Worm (Caenorhabditis elegans): ENCODE measurements around the gene T01H3.5.
A peak's percentile ranks its signal among the peaks of the same experiment; 100 is the strongest.

ce11 chrII:7857485-7858010 is 21.9 kb upstream of the T01H3.5 start, which contains the start of the genes cec-3 and T09A5.15:
- TF ChIP-seq ztf-11 (tag; optimal IDR thresholded peaks at IDR 0.05) (no peak), ces-1 (GFP tag; optimal IDR thresholded peaks at IDR 0.05) (peak; percentile 54), nhr-12 (tag; optimal IDR thresholded peaks at IDR 0.05) (no peak), lsy-2 (tag; optimal IDR thresholded peaks at IDR 0.05) (peak; percentile 24), unc-62 (GFP tag; optimal IDR thresholded peaks at IDR 0.05) (no peak), ceh-83 (GFP tag; optimal IDR thresholded peaks at IDR 0.05) (no peak), unc-120 (tag; optimal IDR thresholded peaks at IDR 0.05; ENCODE audit: poor library complexity, severe bottlenecking) (peak; percentile 56), M03D4.4 (tag; optimal IDR thresholded peaks at IDR 0.05) (no peak), blmp-1 (tag; optimal IDR thresholded peaks at IDR 0.05) (no peak), drap-1 (GFP tag; optimal IDR thresholded peaks at IDR 0.05) (no peak), flh-1 (GFP tag; optimal IDR thresholded peaks at IDR 0.05) (no peak), lin-13 (tag; optimal IDR thresholded peaks at IDR 0.05) (no peak), tbx-8 (GFP tag; optimal IDR thresholded peaks at IDR 0.05) (no peak), snpc-4 (tag; optimal IDR thresholded peaks at IDR 0.05) (no peak)

Data from whole organism, mixed stage, embryonic.